Fruit fly (Drosophila melanogaster) whole organism, embryonic: ENCODE results near the gene Kdm5.

Source experiments
- CG10274 ChIP-seq: fragments of 200-800 bp; sonication (Bioruptor generic); optimal IDR thresholded peaks from 3 replicates; lab custom pipeline; 2017; ENCODE audit warnings: missing biosample characterization, mild to moderate bottlenecking, missing genetic modification characterization
- CG10565 ChIP-seq: fragments of 200-800 bp; sonication (Bioruptor generic); optimal IDR thresholded peaks from 3 replicates; lab custom pipeline; 2016; ENCODE audit warnings: missing biosample characterization, mild to moderate bottlenecking, missing genetic modification characterization
- CG10979 ChIP-seq: fragments of 200-800 bp; sonication (Bioruptor generic); optimal IDR thresholded peaks from 2 replicates; lab custom pipeline; 2018; ENCODE audit warnings: missing biosample characterization, mild to moderate bottlenecking, missing genetic modification characterization, moderate library complexity
- CG11398 ChIP-seq: fragments of 200-800 bp; sonication (Bioruptor generic); optimal IDR thresholded peaks from 2 replicates; lab custom pipeline; 2016; ENCODE audit warnings: missing biosample characterization, missing genetic modification characterization
- CG11504 ChIP-seq: fragments of 200-800 bp; sonication (Bioruptor generic); optimal IDR thresholded peaks from 3 replicates; lab custom pipeline; 2019; ENCODE audit warnings: missing biosample characterization, mild to moderate bottlenecking, missing genetic modification characterization, moderate library complexity
- CG12071 ChIP-seq: fragments of 200-800 bp; sonication (Bioruptor generic); optimal IDR thresholded peaks from 3 replicates; lab custom pipeline; 2018; ENCODE audit warnings: missing biosample characterization, mild to moderate bottlenecking, missing genetic modification characterization
- CG12104 ChIP-seq: fragments of 200-800 bp; sonication (Bioruptor generic); optimal IDR thresholded peaks from 3 replicates; lab custom pipeline; 2016; ENCODE audit warnings: missing biosample characterization, missing genetic modification characterization
- CG12155 ChIP-seq: fragments of 200-800 bp; sonication (Bioruptor generic); optimal IDR thresholded peaks from 3 replicates; lab custom pipeline; 2016; ENCODE audit warnings: missing biosample characterization, missing genetic modification characterization
- CG12942 ChIP-seq: fragments of 200-800 bp; sonication (Bioruptor generic); optimal IDR thresholded peaks from 3 replicates; lab custom pipeline; 2016; ENCODE audit warnings: missing biosample characterization, missing genetic modification characterization
- CG14441 ChIP-seq: fragments of 200-800 bp; sonication (Bioruptor generic); IDR thresholded peaks from 2 replicates; pipeline ENCODE4 v1.3.6; 2022; ENCODE audit warnings: missing biosample characterization, missing genetic modification characterization
- CG16779 ChIP-seq: fragments of 200-800 bp; sonication (Bioruptor generic); IDR thresholded peaks from 2 replicates; pipeline ENCODE4 v1.3.6; 2022; ENCODE audit warnings: missing biosample characterization, missing genetic modification characterization
- CG17328 ChIP-seq: fragments of 200-800 bp; sonication (Bioruptor generic); IDR thresholded peaks from 2 replicates; pipeline ENCODE4 v1.3.6; 2022; ENCODE audit warnings: missing biosample characterization, missing genetic modification characterization
- CG17385 ChIP-seq: fragments of 200-800 bp; sonication (Bioruptor generic); optimal IDR thresholded peaks from 3 replicates; lab custom pipeline; 2018; ENCODE audit warnings: missing biosample characterization, mild to moderate bottlenecking, missing genetic modification characterization
- CG17802 ChIP-seq: fragments of 200-800 bp; sonication (Bioruptor generic); optimal IDR thresholded peaks from 2 replicates; lab custom pipeline; 2018; ENCODE audit warnings: missing biosample characterization, mild to moderate bottlenecking, missing genetic modification characterization, moderate library complexity
- CG31388 ChIP-seq: fragments of 200-800 bp; sonication (Bioruptor generic); optimal IDR thresholded peaks from 2 replicates; lab custom pipeline; 2016; ENCODE audit warnings: missing biosample characterization, missing genetic modification characterization
- CG3407 ChIP-seq: fragments of 200-800 bp; sonication (Bioruptor generic); optimal IDR thresholded peaks from 2 replicates; lab custom pipeline; 2018; ENCODE audit warnings: missing biosample characterization, mild to moderate bottlenecking, missing genetic modification characterization
- CG3726 ChIP-seq: fragments of 200-800 bp; sonication (Bioruptor generic); IDR thresholded peaks from 3 replicates; pipeline ENCODE4, ENCODE4 v1.3.6; 2022; ENCODE audit warnings: missing biosample characterization, missing genetic modification characterization
- CG3838 ChIP-seq: fragments of 200-800 bp; sonication (Bioruptor generic); optimal IDR thresholded peaks from 3 replicates; lab custom pipeline; 2016; ENCODE audit warnings: missing biosample characterization, missing genetic modification characterization
- CG6791 ChIP-seq: fragments of 200-800 bp; sonication (Bioruptor generic); IDR thresholded peaks from 3 replicates; pipeline ENCODE4 v1.3.6; 2022; ENCODE audit warnings: missing biosample characterization, missing genetic modification characterization; ENCODE audit not compliant: partially characterized antibody
- CG7271 ChIP-seq: fragments of 200-800 bp; sonication (Bioruptor generic); optimal IDR thresholded peaks from 2 replicates; lab custom pipeline; 2018; ENCODE audit warnings: missing biosample characterization, mild to moderate bottlenecking, missing genetic modification characterization, moderate library complexity
- CG7556 ChIP-seq: fragments of 200-800 bp; sonication (Bioruptor generic); optimal IDR thresholded peaks from 2 replicates; lab custom pipeline; 2017; ENCODE audit warnings: missing biosample characterization, mild to moderate bottlenecking, missing genetic modification characterization
- CG7786 ChIP-seq: fragments of 200-800 bp; sonication (Bioruptor generic); optimal IDR thresholded peaks from 2 replicates; lab custom pipeline; 2016; ENCODE audit warnings: missing biosample characterization, missing genetic modification characterization
- CG8359 ChIP-seq: fragments of 200-800 bp; sonication (Bioruptor generic); optimal IDR thresholded peaks from 2 replicates; lab custom pipeline; 2017; ENCODE audit warnings: missing biosample characterization, mild to moderate bottlenecking, missing genetic modification characterization, borderline replicate concordance
- CG9437 ChIP-seq: fragments of 200-800 bp; sonication (Bioruptor generic); optimal IDR thresholded peaks from 2 replicates; lab custom pipeline; 2018; ENCODE audit warnings: missing biosample characterization, mild to moderate bottlenecking, missing genetic modification characterization
- Dek ChIP-seq: fragments of 200-800 bp; sonication (Bioruptor generic); optimal IDR thresholded peaks from 3 replicates; lab custom pipeline; 2019; ENCODE audit warnings: missing biosample characterization, mild to moderate bottlenecking, missing genetic modification characterization, moderate library complexity
- Dip2 ChIP-seq: fragments of 200-800 bp; sonication (Bioruptor generic); IDR thresholded peaks from 2 replicates; pipeline ENCODE4 v1.3.6; 2022; ENCODE audit warnings: missing biosample characterization, missing genetic modification characterization
- Fer3 ChIP-seq: fragments of 200-800 bp; sonication (Bioruptor generic); optimal IDR thresholded peaks from 2 replicates; lab custom pipeline; 2018; ENCODE audit warnings: missing biosample characterization, mild to moderate bottlenecking, missing genetic modification characterization, moderate library complexity
- HLH3B ChIP-seq: fragments of 200-800 bp; sonication (Bioruptor generic); IDR thresholded peaks from 2 replicates; pipeline ENCODE4 v1.3.6; 2022; ENCODE audit warnings: missing biosample characterization, missing genetic modification characterization
- Hmr ChIP-seq: fragments of 200-800 bp; sonication (Bioruptor generic); optimal IDR thresholded peaks from 3 replicates; lab custom pipeline; 2017; ENCODE audit warnings: mild to moderate bottlenecking, missing biosample characterization, missing genetic modification reagents, missing genetic modification characterization
- Hr3 ChIP-seq: fragments of 200-800 bp; sonication (Bioruptor generic); optimal IDR thresholded peaks from 3 replicates; lab custom pipeline; 2016; ENCODE audit warnings: missing biosample characterization, missing genetic modification characterization
- Lpt ChIP-seq: fragments of >200 bp; optimal IDR thresholded peaks from 2 replicates; lab custom pipeline; 2018; ENCODE audit warnings: missing biosample characterization, missing genetic modification characterization
- MTF-1 ChIP-seq: fragments of 200-800 bp; sonication (Bioruptor generic); optimal IDR thresholded peaks from 2 replicates; lab custom pipeline; 2018; ENCODE audit warnings: missing biosample characterization, mild to moderate bottlenecking, missing genetic modification characterization, borderline replicate concordance
- Rx ChIP-seq: fragments of 200-800 bp; sonication (Bioruptor generic); IDR thresholded peaks from 2 replicates; pipeline ENCODE4 v1.3.6; 2022; ENCODE audit warnings: missing biosample characterization, missing genetic modification characterization
- Scr ChIP-seq: fragments of 200-800 bp; sonication (Bioruptor generic); IDR thresholded peaks from 2 replicates; pipeline ENCODE4 v1.3.6; 2022; ENCODE audit warnings: missing biosample characterization, missing genetic modification characterization; ENCODE audit not compliant: partially characterized antibody
- Sin3A ChIP-seq: fragments of >200 bp; optimal IDR thresholded peaks from 2 replicates; lab custom pipeline; 2018
- Sry-β ChIP-seq: fragments of 200-800 bp; sonication (Bioruptor generic); optimal IDR thresholded peaks from 2 replicates; lab custom pipeline; 2018; ENCODE audit warnings: missing biosample characterization, mild to moderate bottlenecking, missing genetic modification characterization, moderate library complexity
- Ssrp ChIP-seq: fragments of 200-800 bp; sonication (Bioruptor generic); optimal IDR thresholded peaks from 2 replicates; lab custom pipeline; 2018; ENCODE audit warnings: missing biosample characterization, mild to moderate bottlenecking, missing genetic modification characterization, moderate library complexity
- Trl ChIP-seq, 3 experiments: fragments of >200 bp in 2 of 3; fragments of 200-800 bp in 1 of 3; sonication (Bioruptor generic) in 1 of 3; optimal IDR thresholded peaks; 2 replicates in 1 of 3; 3 replicates in 2 of 3; lab custom pipeline; 2016 to 2017; ENCODE audit warnings: missing biosample characterization in 1 of 3, missing genetic modification characterization in 1 of 3
- Xrp1 ChIP-seq: fragments of 200-800 bp; sonication (Bioruptor generic); IDR thresholded peaks from 2 replicates; pipeline ENCODE4 v1.3.6; 2022; ENCODE audit warnings: missing biosample characterization, missing genetic modification characterization
- YL-1 ChIP-seq: fragments of 200-800 bp; sonication (Bioruptor generic); optimal IDR thresholded peaks from 3 replicates; lab custom pipeline; 2017; ENCODE audit warnings: missing biosample characterization, mild to moderate bottlenecking, missing genetic modification characterization
- caup ChIP-seq: fragments of 200-800 bp; sonication (Bioruptor generic); optimal IDR thresholded peaks from 3 replicates; lab custom pipeline; 2017; ENCODE audit warnings: missing biosample characterization, mild to moderate bottlenecking, missing genetic modification characterization, moderate library complexity; ENCODE audit not compliant: severe bottlenecking
- chif ChIP-seq, 2 experiments: fragments of 200-800 bp; sonication (Bioruptor generic); optimal IDR thresholded peaks; 3 replicates each; lab custom pipeline; 2016; ENCODE audit warnings: missing biosample characterization in 2 of 2, missing genetic modification characterization in 2 of 2
- chm ChIP-seq: fragments of 200-800 bp; sonication (Bioruptor generic); IDR thresholded peaks from 2 replicates; pipeline ENCODE4 v1.3.6; 2022; ENCODE audit warnings: missing biosample characterization, missing genetic modification characterization
- crol ChIP-seq: fragments of 200-800 bp; sonication (Bioruptor generic); IDR thresholded peaks from 2 replicates; pipeline ENCODE4 v1.3.6; 2022; ENCODE audit warnings: missing biosample characterization, missing genetic modification characterization
- da ChIP-seq: fragments of 200-800 bp; sonication (Bioruptor generic); optimal IDR thresholded peaks from 2 replicates; lab custom pipeline; 2016; ENCODE audit warnings: missing biosample characterization, missing genetic modification characterization
- hth ChIP-seq: fragments of >200 bp; optimal IDR thresholded peaks from 2 replicates; lab custom pipeline; 2017; ENCODE audit warnings: inconsistent platforms
- lbe ChIP-seq: fragments of 200-800 bp; sonication (Bioruptor generic); optimal IDR thresholded peaks from 2 replicates; lab custom pipeline; 2016; ENCODE audit warnings: missing biosample characterization, mild to moderate bottlenecking, missing genetic modification characterization
- pzg ChIP-seq: fragments of 200-800 bp; sonication (Bioruptor generic); optimal IDR thresholded peaks from 3 replicates; lab custom pipeline; 2018; ENCODE audit warnings: missing biosample characterization, mild to moderate bottlenecking, missing genetic modification characterization, moderate library complexity
- sim ChIP-seq: fragments of 200-800 bp; sonication (Bioruptor generic); IDR thresholded peaks from 2 replicates; pipeline ENCODE4 v1.3.6; 2022; ENCODE audit warnings: missing biosample characterization, missing genetic modification characterization
- sisA ChIP-seq: fragments of 200-800 bp; sonication (Bioruptor generic); IDR thresholded peaks from 2 replicates; pipeline ENCODE4 v1.3.6; 2022; ENCODE audit warnings: missing biosample characterization, missing genetic modification characterization
- sr ChIP-seq: fragments of 200-800 bp; sonication (Bioruptor generic); IDR thresholded peaks from 3 replicates; pipeline ENCODE4 v1.3.6; 2022; ENCODE audit warnings: missing biosample characterization, missing genetic modification characterization

The Kdm5 gene

dm6 chr2L:5999247-5999646, at the start of gene Kdm5 (continued):
- no peak for TF ChIP-seq CG17385 (GFP tag; lab: Kevin White, UChicago)
- TF ChIP-seq lbe (GFP tag; lab: Kevin White, UChicago): no peak
- TF ChIP-seq CG11504: peak; percentile 37
- TF ChIP-seq Lpt (GFP tag; lab: Kevin White, UChicago): no peak
- peak; percentile 48; the same call in 1 of the 2 replicates for TF ChIP-seq crol (GFP tag; lab: Robert Waterston, UW)
- no peak for TF ChIP-seq CG16779 (GFP tag; lab: Robert Waterston, UW)
- no peak for TF ChIP-seq Rx
- no peak for TF ChIP-seq da (GFP tag; lab: Kevin White, UChicago)
- TF ChIP-seq CG12071 (GFP tag; lab: Kevin White, UChicago): no peak
- no peak for TF ChIP-seq CG7271 (tag; lab: Kevin White, UChicago)
- TF ChIP-seq CG11398 (GFP tag; lab: Kevin White, UChicago): peak; percentile 6
- TF ChIP-seq pzg (GFP tag; lab: Kevin White, UChicago): peak; percentile 92
- TF ChIP-seq CG3838 (GFP tag; lab: Kevin White, UChicago): no peak
- no peak for TF ChIP-seq sr (GFP tag; lab: Robert Waterston, UW)
- no peak for TF ChIP-seq sim (GFP tag; lab: Robert Waterston, UW)
- no peak for TF ChIP-seq Xrp1 (GFP tag; lab: Robert Waterston, UW)
- TF ChIP-seq CG7556: no peak
- peak; percentile 11 for TF ChIP-seq Fer3 (tag; lab: Kevin White, UChicago)
- 0 out of 2 replicates have a peak, but pooled peaks have one; percentile 12 for TF ChIP-seq CG17328
- no peak for TF ChIP-seq CG12942 (GFP tag; lab: Kevin White, UChicago)
- TF ChIP-seq CG7786 (GFP tag; lab: Kevin White, UChicago): peak; percentile 35
- no peak for TF ChIP-seq CG14441 (GFP tag; lab: Robert Waterston, UW)
- no peak for TF ChIP-seq chif (GFP tag; optimal IDR thresholded peaks at IDR 0.05; lab: Kevin White, UChicago)
- no peak for TF ChIP-seq CG12104 (GFP tag; lab: Kevin White, UChicago)
- TF ChIP-seq Hr3 (GFP tag; lab: Kevin White, UChicago): peak; percentile 24
- no peak for TF ChIP-seq sisA (GFP tag; lab: Robert Waterston, UW)
- TF ChIP-seq chm (GFP tag; lab: Robert Waterston, UW): peak; percentile 47; the same call in 1 of the 2 replicates
- no peak for TF ChIP-seq Dip2 (GFP tag; lab: Robert Waterston, UW)
- TF ChIP-seq CG10274: peak; percentile 65
- TF ChIP-seq CG3407 (GFP tag; lab: Kevin White, UChicago): no peak
- TF ChIP-seq CG31388 (GFP tag; lab: Kevin White, UChicago): no peak
- TF ChIP-seq YL-1: peak; percentile 65
- no peak for TF ChIP-seq hth (lab: Kevin White, UChicago)
- peak; percentile 30 for TF ChIP-seq MTF-1
- peak; percentile 39 for TF ChIP-seq CG12155 (GFP tag; lab: Kevin White, UChicago)
- no peak for TF ChIP-seq Sry-β
- TF ChIP-seq Trl (optimal IDR thresholded peaks at IDR 0.05; lab: Kevin White, UChicago): no peak
- no peak for TF ChIP-seq Trl (GFP tag; optimal IDR thresholded peaks at IDR 0.05; lab: Kevin White, UChicago)
- TF ChIP-seq Sin3A (lab: Kevin White, UChicago): peak; percentile 49
- peak; percentile 54 for TF ChIP-seq Hmr (GFP tag; lab: Kevin White, UChicago)
- peak; percentile 44 for TF ChIP-seq CG17802 (tag; lab: Kevin White, UChicago)
- no peak for TF ChIP-seq Ssrp (tag; lab: Kevin White, UChicago)
- TF ChIP-seq caup (GFP tag; lab: Kevin White, UChicago): peak; percentile 62
- TF ChIP-seq CG8359: peak; percentile 16
- TF ChIP-seq CG3726 (GFP tag; lab: Robert Waterston, UW): no peak
- no peak for TF ChIP-seq Dek (tag; lab: Kevin White, UChicago)
- no peak for TF ChIP-seq CG9437 (GFP tag; lab: Kevin White, UChicago)
- TF ChIP-seq HLH3B (GFP tag; lab: Robert Waterston, UW): 0 out of 2 replicates have a peak, but pooled peaks have one; percentile 28
- TF ChIP-seq CG10979 (tag; lab: Kevin White, UChicago): no peak
- peak; percentile 55 for TF ChIP-seq CG6791 (GFP tag; lab: Robert Waterston, UW)
- TF ChIP-seq Scr (GFP tag; lab: Robert Waterston, UW): peak; percentile 34
- TF ChIP-seq CG10565 (GFP tag; lab: Kevin White, UChicago): no peak
